Fruit fly (Drosophila melanogaster): ENCODE data around the gene CG9801.

DNA sequence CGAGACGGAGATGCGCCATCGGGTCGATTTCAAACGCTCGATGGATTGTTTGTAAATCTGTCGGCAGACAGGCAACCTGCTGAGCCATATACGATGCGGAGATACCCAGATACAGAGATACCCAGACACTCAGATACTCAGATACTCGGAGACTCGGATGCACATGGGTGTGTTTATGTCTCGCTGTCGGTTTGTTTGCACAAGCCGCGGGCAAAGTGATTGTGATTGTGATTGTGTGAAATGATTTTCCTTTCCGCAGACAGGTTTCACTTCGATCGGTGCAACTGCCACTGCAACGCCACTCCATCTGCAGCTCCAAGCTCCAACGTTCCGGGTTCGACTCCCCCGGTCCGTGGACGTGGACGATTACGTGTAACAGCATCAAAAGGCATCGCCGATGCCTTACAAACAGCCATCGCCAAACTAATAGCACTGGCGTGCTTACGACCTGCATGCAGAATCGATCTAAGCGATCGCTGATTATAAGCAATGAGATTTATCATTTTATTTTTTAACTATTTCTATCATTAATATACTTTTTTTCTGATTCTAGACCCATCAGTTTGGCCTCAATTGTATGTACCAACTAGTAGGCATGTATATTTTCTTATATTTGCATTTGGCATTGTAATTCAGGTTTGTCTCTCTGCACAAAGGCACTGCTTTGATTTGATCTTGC, 41.4 kb upstream of the CG9801 start:
- TF ChIP-seq CG7045 (GFP tag; optimal IDR thresholded peaks at IDR 0.05) (no peak), CG7101 (tag; optimal IDR thresholded peaks at IDR 0.05) (no peak), CG11617 (GFP tag; optimal IDR thresholded peaks at IDR 0.05) (no peak), CG12768 (GFP tag; optimal IDR thresholded peaks at IDR 0.05) (no peak), cic (GFP tag; optimal IDR thresholded peaks at IDR 0.05) (no peak), CG1620 (GFP tag; optimal IDR thresholded peaks at IDR 0.05) (no peak), pad (GFP tag; optimal IDR thresholded peaks at IDR 0.05) (no peak), Hr96 (GFP tag; optimal IDR thresholded peaks at IDR 0.05) (no peak), bab1 (GFP tag; optimal IDR thresholded peaks at IDR 0.05) (no peak), cnc (optimal IDR thresholded peaks at IDR 0.05) (no peak), Mnt (GFP tag; optimal IDR thresholded peaks at IDR 0.05) (no peak), CG5204 (GFP tag; optimal IDR thresholded peaks at IDR 0.05) (no peak), Clk (GFP tag; optimal IDR thresholded peaks at IDR 0.05) (no peak), kay (GFP tag; ENCODE audit: borderline replicate concordance) (no peak)

Data from whole organism, adult.